Worm (Caenorhabditis elegans) whole organism, L3 larva: ENCODE results near the gene C25E10.13.

ENCODE experiments used
- ZK546.5 ChIP-seq: sonication (generic microtip); optimal IDR thresholded peaks from 2 replicates; lab custom pipeline; 2017; ENCODE audit warnings: missing biosample characterization, missing genetic modification characterization
- aly-2 ChIP-seq: fragments of 150-350 bp; optimal IDR thresholded peaks from 2 replicates; lab custom pipeline; 2014; ENCODE audit warnings: missing biosample characterization, missing genetic modification characterization
- ceh-82 ChIP-seq: fragments of 150-350 bp; optimal IDR thresholded peaks from 2 replicates; lab custom pipeline; 2014; ENCODE audit warnings: missing biosample characterization, missing genetic modification characterization
- lin-39 ChIP-seq: fragments of 150-350 bp; optimal IDR thresholded peaks from 2 replicates; lab custom pipeline; 2018; ENCODE audit warnings: missing biosample characterization, missing genetic modification reagents, missing genetic modification characterization
- nhr-237 ChIP-seq: fragments of 150-350 bp; optimal IDR thresholded peaks from 2 replicates; lab custom pipeline; 2014; ENCODE audit warnings: missing biosample characterization, missing genetic modification characterization
- nhr-67 ChIP-seq: fragments of 150-350 bp; optimal IDR thresholded peaks from 2 replicates; lab custom pipeline; 2014; ENCODE audit warnings: missing biosample characterization, missing genetic modification characterization
- nhr-77 ChIP-seq: fragments of 150-350 bp; optimal IDR thresholded peaks from 2 replicates; lab custom pipeline; 2014; ENCODE audit warnings: missing biosample characterization, missing genetic modification characterization
- skn-1 ChIP-seq: fragments of 150-350 bp; optimal IDR thresholded peaks from 2 replicates; lab custom pipeline; 2014; ENCODE audit warnings: missing biosample characterization, missing genetic modification characterization
- snpc-4 ChIP-seq: fragments of 150-350 bp; optimal IDR thresholded peaks from 2 replicates; lab custom pipeline; 2014; ENCODE audit warnings: missing biosample characterization, missing genetic modification characterization
- unc-39 ChIP-seq: sonication (generic microtip); optimal IDR thresholded peaks from 4 replicates; lab custom pipeline; 2017; ENCODE audit warnings: missing biosample characterization, missing genetic modification characterization
- zag-1 ChIP-seq: fragments of 150-350 bp; optimal IDR thresholded peaks from 2 replicates; lab custom pipeline; 2014; ENCODE audit warnings: missing biosample characterization, missing genetic modification characterization
- ztf-11 ChIP-seq: fragments of 150-350 bp; optimal IDR thresholded peaks from 2 replicates; lab custom pipeline; 2014; ENCODE audit warnings: missing biosample characterization, missing genetic modification characterization

DNA sequence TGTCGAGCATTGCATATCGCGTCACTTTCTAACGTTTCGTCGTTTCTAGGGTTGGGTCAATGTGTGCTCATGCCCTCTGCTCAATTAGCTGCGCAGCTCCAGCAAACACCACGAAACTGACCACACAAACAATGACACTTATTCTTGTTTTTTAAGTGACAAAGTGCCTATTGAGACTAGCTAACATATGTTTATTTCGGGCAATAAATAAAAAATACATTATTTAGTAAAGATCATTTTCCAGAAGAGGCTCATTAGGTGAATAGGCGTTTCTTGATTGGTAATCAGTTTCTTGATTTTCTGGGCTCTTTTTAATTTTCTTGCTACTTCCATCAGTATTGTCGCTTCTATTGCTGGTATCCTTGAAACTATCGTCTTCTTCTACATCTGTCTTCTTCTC is 10.2 kb downstream of the C25E10.13 start, which contains the start of gene T27E4.5:
- no peak for TF ChIP-seq nhr-77 (tag; lab: Kevin White, UChicago)
- no peak for TF ChIP-seq nhr-237
- TF ChIP-seq nhr-67 (tag; lab: Kevin White, UChicago): no peak
- no peak for TF ChIP-seq ZK546.5
- TF ChIP-seq ztf-11: no peak
- TF ChIP-seq lin-39: no peak
- TF ChIP-seq ceh-82 (tag; lab: Kevin White, UChicago): no peak
- no peak for TF ChIP-seq aly-2
- no peak for TF ChIP-seq skn-1
- no peak for TF ChIP-seq zag-1 (tag; lab: Kevin White, UChicago)
- no peak for TF ChIP-seq snpc-4 (tag; lab: Kevin White, UChicago)
- TF ChIP-seq unc-39: no peak
